Fruit fly (Drosophila melanogaster): Measurements from ENCODE around the gene porin.

Gene porin

dm6 chr2L:10841619-10842018, 9.0 kb downstream of the porin start:
- no peak for TF ChIP-seq psq (GFP tag; optimal IDR thresholded peaks at IDR 0.05)
- no peak for TF ChIP-seq h (GFP tag; optimal IDR thresholded peaks at IDR 0.05)
- TF ChIP-seq sv (GFP tag; optimal IDR thresholded peaks at IDR 0.05): no peak
- TF ChIP-seq Jra (GFP tag; optimal IDR thresholded peaks at IDR 0.05): no peak
- no peak for TF ChIP-seq OdsH (GFP tag; optimal IDR thresholded peaks at IDR 0.05)
- TF ChIP-seq fru (GFP tag; optimal IDR thresholded peaks at IDR 0.05): no peak
- TF ChIP-seq sage (GFP tag; optimal IDR thresholded peaks at IDR 0.05): no peak
- TF ChIP-seq pan (optimal IDR thresholded peaks at IDR 0.05): no peak
- no peak for TF ChIP-seq Rel (GFP tag; optimal IDR thresholded peaks at IDR 0.05)
- no peak for TF ChIP-seq Rel (tag; optimal IDR thresholded peaks at IDR 0.05)
- TF ChIP-seq Abd-B (GFP tag; optimal IDR thresholded peaks at IDR 0.05): no peak
- TF ChIP-seq rgr (GFP tag; optimal IDR thresholded peaks at IDR 0.05): no peak
- no peak for TF ChIP-seq CG32264 (GFP tag; optimal IDR thresholded peaks at IDR 0.05)
- TF ChIP-seq Mio (GFP tag; optimal IDR thresholded peaks at IDR 0.05): no peak

dm6 chr2L:10837491-10837890, 13.2 kb downstream of the porin start, which contains the start of gene Nos:
Gene Nos, minus strand, starts transcription at chr2L:10837511.
- TF ChIP-seq pan (optimal IDR thresholded peaks at IDR 0.05) (no peak), dsf (GFP tag; optimal IDR thresholded peaks at IDR 0.05; ENCODE audit: borderline replicate concordance) (no peak), usp (GFP tag; optimal IDR thresholded peaks at IDR 0.05) (no peak), foxo (GFP tag; optimal IDR thresholded peaks at IDR 0.05) (no peak), Sp1 (GFP tag; optimal IDR thresholded peaks at IDR 0.05) (no peak), brk (GFP tag; optimal IDR thresholded peaks at IDR 0.05) (no peak)

dm6 chr2L:10831590-10831989, 19.1 kb downstream of the porin start:
- TF ChIP-seq Hnf4 (GFP tag; optimal IDR thresholded peaks at IDR 0.05) (no peak), Dfd (GFP tag; optimal IDR thresholded peaks at IDR 0.05) (peak; percentile 72), fru (GFP tag; optimal IDR thresholded peaks at IDR 0.05) (no peak), rgr (GFP tag; optimal IDR thresholded peaks at IDR 0.05) (no peak)

- TF ChIP-seq foxo (GFP tag; optimal IDR thresholded peaks at IDR 0.05) (no peak), Myc (optimal IDR thresholded peaks at IDR 0.05) (no peak), Hnf4 (GFP tag; optimal IDR thresholded peaks at IDR 0.05) (no peak), usp (GFP tag; optimal IDR thresholded peaks at IDR 0.05) (no peak), br (GFP tag; optimal IDR thresholded peaks at IDR 0.05) (no peak), OdsH (GFP tag; optimal IDR thresholded peaks at IDR 0.05) (no peak), GATAd (GFP tag; optimal IDR thresholded peaks at IDR 0.05) (no peak), dl (GFP tag; optimal IDR thresholded peaks at IDR 0.05; ENCODE audit: insufficient read depth in 1 of 2, partially characterized antibody in 2 of 2) (no peak), CG9705 (GFP tag; optimal IDR thresholded peaks at IDR 0.05) (no peak), h (GFP tag; optimal IDR thresholded peaks at IDR 0.05) (no peak), Jra (GFP tag; optimal IDR thresholded peaks at IDR 0.05) (no peak), dmrt93B (GFP tag; optimal IDR thresholded peaks at IDR 0.05) (no peak), Vsx2 (GFP tag; optimal IDR thresholded peaks at IDR 0.05; ENCODE audit: partially characterized antibody) (no peak), Mio (GFP tag; optimal IDR thresholded peaks at IDR 0.05) (no peak), psq (GFP tag; optimal IDR thresholded peaks at IDR 0.05) (no peak), N (GFP tag; optimal IDR thresholded peaks at IDR 0.05) (no peak)
These were observed 28.0 kb downstream of the porin start for dm6 chr2L:10822620-10823019.

dm6 chr2L:10820405-10820804, 30.2 kb downstream of the porin start, which contains the start of gene CG17134:
Gene CG17134, plus strand, starts transcription at chr2L:10820705.
- TF ChIP-seq usp (GFP tag; optimal IDR thresholded peaks at IDR 0.05) (no peak), Hr78 (GFP tag; optimal IDR thresholded peaks at IDR 0.05) (no peak), Abd-B (GFP tag; optimal IDR thresholded peaks at IDR 0.05) (no peak), dmrt93B (GFP tag; optimal IDR thresholded peaks at IDR 0.05) (no peak), dsf (GFP tag; optimal IDR thresholded peaks at IDR 0.05; ENCODE audit: borderline replicate concordance) (no peak), Dfd (GFP tag; optimal IDR thresholded peaks at IDR 0.05) (no peak)

dm6 chr2L:10818807-10819206, 31.8 kb downstream of the porin start, which contains the start of gene CG6508:
Gene CG6508, plus strand, starts transcription at chr2L:10819107.
- TF ChIP-seq woc (GFP tag; optimal IDR thresholded peaks at IDR 0.05) (no peak), Hnf4 (GFP tag; optimal IDR thresholded peaks at IDR 0.05) (no peak)
